Fruit fly (Drosophila melanogaster): ENCODE results near the gene p130CAS.

p130CAS gene

dm6 chr3L:199754-200596, 47.3 kb downstream of the p130CAS start, which contains the start of the genes rno and mri (continued):
- peak; percentile 7 for TF ChIP-seq Elba2 (GFP tag; optimal IDR thresholded peaks at IDR 0.05)
- peak; percentile 65 for TF ChIP-seq Meics (GFP tag; optimal IDR thresholded peaks at IDR 0.05)
- peak; percentile 77 for TF ChIP-seq tgo (GFP tag; IDR thresholded peaks at IDR 0.05)
- no peak for TF ChIP-seq fd64A (GFP tag; optimal IDR thresholded peaks at IDR 0.05)
- TF ChIP-seq hb (GFP tag; IDR thresholded peaks at IDR 0.05; ENCODE audit: partially characterized antibody), result peak; percentile 87
- TF ChIP-seq ewg (GFP tag; optimal IDR thresholded peaks at IDR 0.05), result peak; percentile 24
- no peak for TF ChIP-seq Doc2 (GFP tag; IDR thresholded peaks at IDR 0.05)
- peak; percentile 42 for TF ChIP-seq CG12155 (GFP tag; optimal IDR thresholded peaks at IDR 0.05)
- no peak for TF ChIP-seq wdn (GFP tag; IDR thresholded peaks at IDR 0.05)
- TF ChIP-seq CG33557 (GFP tag; optimal IDR thresholded peaks at IDR 0.05), result peak; percentile 61
- no peak for TF ChIP-seq kni (GFP tag; optimal IDR thresholded peaks at IDR 0.05)
- TF ChIP-seq chm (GFP tag; IDR thresholded peaks at IDR 0.05), result peak; percentile 50
- no peak for TF ChIP-seq CG33213 (GFP tag; optimal IDR thresholded peaks at IDR 0.05)
- no peak for TF ChIP-seq sc (optimal IDR thresholded peaks at IDR 0.05)
- TF ChIP-seq sc (GFP tag; optimal IDR thresholded peaks at IDR 0.05), result peak; percentile 13
- peak; percentile 38; the same call in 1 of the 2 replicates for TF ChIP-seq CG4404 (GFP tag; IDR thresholded peaks at IDR 0.05)
- TF ChIP-seq Optix (GFP tag; IDR thresholded peaks at IDR 0.05), result peak; percentile 30; the same call in 1 of the 3 replicates
- TF ChIP-seq Dfd (GFP tag; optimal IDR thresholded peaks at IDR 0.05), result no peak
- peak; percentile 87 for TF ChIP-seq unc-4 (GFP tag; IDR thresholded peaks at IDR 0.05; ENCODE audit: partially characterized antibody)
- TF ChIP-seq CG43689 (GFP tag; IDR thresholded peaks at IDR 0.05), result no peak
- peak; percentile 69 for TF ChIP-seq sob (GFP tag; IDR thresholded peaks at IDR 0.05)
- no peak for TF ChIP-seq hkb (optimal IDR thresholded peaks at IDR 0.05)
- peak; percentile 66 for TF ChIP-seq hkb (GFP tag; IDR thresholded peaks at IDR 0.05)
- TF ChIP-seq nerfin-1 (tag; optimal IDR thresholded peaks at IDR 0.05), result peak; percentile 36
- TF ChIP-seq YL-1 (GFP tag; optimal IDR thresholded peaks at IDR 0.05), result no peak
- peak; percentile 59 for TF ChIP-seq CG16815 (GFP tag; optimal IDR thresholded peaks at IDR 0.05)
- TF ChIP-seq CG30020 (tag; optimal IDR thresholded peaks at IDR 0.05), result peak; percentile 83
- TF ChIP-seq CG7928 (GFP tag; optimal IDR thresholded peaks at IDR 0.05), result no peak
- TF ChIP-seq CG7745 (tag; optimal IDR thresholded peaks at IDR 0.05), result no peak
- no peak for TF ChIP-seq pnt (GFP tag; optimal IDR thresholded peaks at IDR 0.05)
- TF ChIP-seq ro (GFP tag; IDR thresholded peaks at IDR 0.05), result no peak
- TF ChIP-seq CG15479 (GFP tag; optimal IDR thresholded peaks at IDR 0.05), result no peak
- TF ChIP-seq CG14860 (GFP tag; IDR thresholded peaks at IDR 0.05; ENCODE audit: partially characterized antibody), result peak; percentile 93
- no peak for TF ChIP-seq chif (GFP tag; optimal IDR thresholded peaks at IDR 0.05)
- no peak for TF ChIP-seq her (GFP tag; optimal IDR thresholded peaks at IDR 0.05)
- no peak for TF ChIP-seq CG13296 (GFP tag; optimal IDR thresholded peaks at IDR 0.05)
- no peak for TF ChIP-seq insv (GFP tag; optimal IDR thresholded peaks at IDR 0.05)
- no peak for TF ChIP-seq CG3407 (GFP tag; optimal IDR thresholded peaks at IDR 0.05)
- peak; percentile 96 for TF ChIP-seq amos (GFP tag; IDR thresholded peaks at IDR 0.05; ENCODE audit: partially characterized antibody)
- TF ChIP-seq CG13624 (GFP tag; optimal IDR thresholded peaks at IDR 0.05), result no peak
- no peak for TF ChIP-seq CG8478 (optimal IDR thresholded peaks at IDR 0.05)
- peak; percentile 64 for TF ChIP-seq CG8388 (GFP tag; optimal IDR thresholded peaks at IDR 0.05)
- peak; percentile 71 for TF ChIP-seq CG15601 (tag; optimal IDR thresholded peaks at IDR 0.05)
- TF ChIP-seq Dref (GFP tag; IDR thresholded peaks at IDR 0.05), result peak; percentile 83
- TF ChIP-seq klu (GFP tag; IDR thresholded peaks at IDR 0.05), result peak; percentile 62; the same call in 1 of the 2 replicates
- TF ChIP-seq fd102C (GFP tag; optimal IDR thresholded peaks at IDR 0.05), result no peak
- peak; percentile 76 for TF ChIP-seq CG10267 (tag; optimal IDR thresholded peaks at IDR 0.05)
- TF ChIP-seq CG18262 (tag; optimal IDR thresholded peaks at IDR 0.05), result peak; percentile 84
- TF ChIP-seq E2f1 (GFP tag; IDR thresholded peaks at IDR 0.05), result peak; percentile 72
- no peak for TF ChIP-seq z (GFP tag; IDR thresholded peaks at IDR 0.05)

Data from whole organism, embryonic.